Worm (Caenorhabditis elegans): Measurements from ENCODE around the gene Y40A1A.3.
"Not testable (repeated sequence)": the region's sequence is repeated elsewhere in the genome, so short reads cannot be mapped to it uniquely, and the experiment has no call there.

Gene Y40A1A.3

DNA sequence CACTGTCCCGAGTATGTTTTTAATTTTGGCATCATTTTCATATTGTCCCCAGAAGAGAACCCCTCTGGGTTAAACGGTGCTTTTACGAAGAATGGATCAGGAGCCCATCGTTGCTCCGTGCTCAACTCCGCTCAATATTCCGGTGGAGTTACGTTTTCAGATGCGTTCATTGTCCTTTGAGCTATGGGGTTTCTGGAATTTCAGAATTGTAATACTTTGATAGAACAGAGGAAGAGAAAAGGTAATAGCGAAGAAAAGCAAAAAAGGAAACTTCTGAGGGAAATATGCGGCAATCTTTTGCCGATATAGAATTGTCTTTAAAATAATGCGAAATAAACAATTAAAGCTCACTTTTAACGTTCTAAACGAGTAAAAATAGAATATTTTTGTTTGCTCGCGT, at the start of gene Y40A1A.3:
Y40A1A.3 (minus strand) TSS at position 101 of the 400 bp plus-strand sequence.
- no peak for TF ChIP-seq dao-5 (tag; optimal IDR thresholded peaks at IDR 0.05)
- TF ChIP-seq him-1 (tag; optimal IDR thresholded peaks at IDR 0.05), result no peak
- TF ChIP-seq W03F9.2 (tag; optimal IDR thresholded peaks at IDR 0.05), result no peak

DNA sequence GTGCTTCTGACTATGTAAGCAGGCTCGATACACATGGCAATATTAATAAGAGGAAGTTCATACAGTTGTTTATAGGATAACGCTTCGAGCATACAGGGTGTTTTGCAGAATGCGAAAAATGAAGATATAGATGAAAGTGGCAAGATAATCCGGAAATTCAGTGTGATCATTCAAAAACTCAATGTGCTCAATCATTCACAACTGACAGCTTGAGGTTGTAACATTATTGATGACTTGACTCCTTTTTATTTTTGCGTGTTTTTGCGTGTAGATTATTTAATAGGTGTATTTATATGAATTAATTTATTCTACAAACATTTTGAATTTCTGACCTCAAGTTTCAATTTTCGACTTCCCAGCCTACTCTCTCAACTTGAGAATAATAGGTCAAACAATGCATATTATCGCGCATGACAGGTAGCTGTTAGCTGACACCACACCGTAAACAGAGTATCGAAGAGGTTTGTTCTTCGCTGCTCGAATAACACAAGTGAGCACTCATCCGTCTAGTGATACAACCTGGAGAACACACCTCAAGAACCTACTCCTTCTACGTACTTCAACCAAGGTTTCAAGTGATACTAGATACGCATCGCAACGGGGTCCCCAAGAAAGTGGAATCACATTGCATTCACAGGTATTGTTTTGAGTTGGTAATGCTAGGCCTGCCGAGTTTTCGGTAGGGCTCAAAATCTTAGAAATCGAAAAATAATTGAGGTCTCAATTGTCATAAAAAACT, 49.5 kb upstream of the Y40A1A.3 start:
- TF ChIP-seq dao-5 (tag; optimal IDR thresholded peaks at IDR 0.05) (no peak), him-1 (tag; optimal IDR thresholded peaks at IDR 0.05) (no peak), W03F9.2 (tag; optimal IDR thresholded peaks at IDR 0.05) (no peak)

DNA sequence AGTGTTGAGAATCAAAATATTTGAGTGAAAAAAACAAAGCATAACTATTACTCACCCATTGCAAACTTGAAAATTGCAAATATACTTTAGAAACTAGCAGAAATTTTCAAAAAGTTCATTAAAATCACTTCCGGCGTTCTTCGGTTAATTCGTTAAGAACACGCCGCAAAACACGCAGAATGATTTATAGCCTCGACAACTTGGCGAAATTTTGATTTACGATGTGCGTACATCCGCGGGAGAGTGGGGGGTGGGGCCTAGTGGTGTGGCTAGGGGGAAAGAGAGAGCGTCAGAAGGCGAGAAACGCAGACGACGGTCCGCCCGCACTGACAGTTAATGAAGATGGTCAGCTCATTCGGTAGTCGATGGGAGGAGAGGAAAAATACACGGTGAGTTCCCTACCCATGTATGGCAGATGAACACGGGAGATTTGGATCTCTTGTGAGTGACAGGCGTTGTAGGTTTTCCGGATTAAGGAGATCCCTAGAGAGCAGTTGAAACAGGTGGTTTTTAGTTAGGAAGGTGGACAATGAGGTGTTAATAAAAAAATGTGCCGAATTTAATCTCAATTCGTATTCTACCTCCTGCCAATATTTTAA, 48.4 kb upstream of the Y40A1A.3 start, which contains the start of gene igcm-4:
igcm-4 (minus strand) TSS at position 237 of the 599 bp plus-strand sequence.
- TF ChIP-seq W03F9.2 (tag; optimal IDR thresholded peaks at IDR 0.05) (no peak), him-1 (tag; optimal IDR thresholded peaks at IDR 0.05) (no peak), dao-5 (tag; optimal IDR thresholded peaks at IDR 0.05) (no peak)

DNA sequence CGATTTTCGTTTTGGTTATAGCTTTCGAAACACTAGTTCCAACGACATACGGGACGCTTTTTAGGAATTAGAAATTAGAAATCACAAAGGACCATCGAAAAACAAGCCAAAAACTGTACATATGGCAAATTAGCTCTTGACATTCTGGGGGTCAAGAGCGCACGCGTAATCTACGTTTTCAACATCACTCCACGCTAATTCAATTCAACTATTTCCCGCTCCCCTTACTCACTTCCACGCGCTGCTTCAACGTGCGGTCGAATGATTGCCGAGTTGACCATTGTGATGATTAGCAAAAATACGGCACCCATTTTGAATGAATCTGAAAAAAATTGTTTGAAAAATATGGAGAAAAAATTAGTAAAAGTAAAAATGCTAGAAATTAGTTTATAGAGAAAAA, 47.8 kb upstream of the Y40A1A.3 start:
- TF ChIP-seq W03F9.2 (tag; optimal IDR thresholded peaks at IDR 0.05), result no peak
- TF ChIP-seq him-1 (tag; optimal IDR thresholded peaks at IDR 0.05), result no peak
- no peak for TF ChIP-seq dao-5 (tag; optimal IDR thresholded peaks at IDR 0.05)

DNA sequence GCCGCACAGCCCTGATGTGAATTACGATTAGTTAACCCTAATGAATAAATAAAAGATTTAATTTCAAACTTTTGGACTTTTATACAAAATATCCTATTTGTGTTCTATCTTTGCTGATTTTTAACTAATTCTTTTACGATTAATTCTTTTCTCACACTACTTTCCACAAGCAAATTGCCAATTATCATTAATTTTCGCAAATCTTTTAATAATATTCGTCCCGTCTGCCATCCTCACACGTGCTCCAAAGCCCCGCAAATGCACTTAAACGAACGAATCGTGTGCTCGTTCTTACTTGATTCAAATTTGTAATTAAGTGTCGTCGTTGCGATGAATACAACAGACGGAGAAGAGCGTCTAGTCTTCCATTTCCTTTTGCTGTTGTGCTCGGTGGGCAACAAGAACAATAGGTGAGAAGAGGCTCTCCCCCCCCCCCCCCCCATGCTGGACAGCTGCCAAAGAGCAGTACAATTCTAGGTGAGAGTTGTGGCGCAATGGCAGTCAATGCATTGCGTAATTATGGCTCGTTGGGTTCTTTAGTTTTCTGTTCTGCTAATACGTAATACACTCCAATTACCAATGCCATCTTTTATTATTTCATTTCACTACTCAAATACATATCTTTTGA, 46.8 kb upstream of the Y40A1A.3 start:
- no peak for TF ChIP-seq him-1 (tag; optimal IDR thresholded peaks at IDR 0.05)

DNA sequence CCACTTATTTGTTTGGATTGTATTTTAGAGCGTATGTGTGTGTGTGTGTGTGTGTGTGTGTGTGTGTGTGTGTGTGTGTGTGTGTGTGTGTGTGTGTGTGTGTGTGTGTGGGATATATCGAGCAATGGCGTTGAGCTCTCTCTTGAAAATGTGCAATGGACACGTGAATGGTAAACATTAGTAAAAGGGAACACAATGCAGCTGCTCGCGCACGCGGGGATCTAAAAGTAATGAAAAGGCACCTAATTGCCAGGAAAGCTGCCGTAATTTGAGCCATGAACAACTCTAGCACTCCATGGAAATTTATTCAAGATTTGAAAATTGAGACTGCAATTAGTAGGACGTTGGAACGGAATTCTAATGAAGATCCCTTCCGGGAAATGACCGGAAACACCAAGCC, 45.4 kb upstream of the Y40A1A.3 start:
- no peak for TF ChIP-seq W03F9.2 (tag; optimal IDR thresholded peaks at IDR 0.05)
- TF ChIP-seq dao-5 (tag; optimal IDR thresholded peaks at IDR 0.05), result no peak
- no peak for TF ChIP-seq him-1 (tag; optimal IDR thresholded peaks at IDR 0.05)

DNA sequence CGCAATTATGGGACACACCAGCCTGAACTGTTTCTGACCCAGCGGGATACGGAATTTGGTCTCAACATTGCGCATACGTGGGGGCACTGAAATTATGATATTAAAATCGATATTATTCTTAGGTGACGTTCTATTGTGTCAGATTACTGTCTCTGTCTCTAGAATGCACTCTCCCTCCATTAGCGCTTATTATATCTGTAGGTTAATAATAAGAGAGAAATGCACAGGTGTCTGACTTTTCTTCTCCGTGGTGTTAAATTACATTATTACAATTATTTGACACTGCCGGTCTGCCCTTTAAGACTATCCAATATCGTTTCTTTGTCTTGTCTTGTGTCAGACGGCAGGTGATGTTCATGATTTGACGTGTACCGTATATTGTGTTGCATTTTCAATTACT, 44.8 kb upstream of the Y40A1A.3 start:
- TF ChIP-seq him-1 (tag; optimal IDR thresholded peaks at IDR 0.05) (no peak), W03F9.2 (tag; optimal IDR thresholded peaks at IDR 0.05) (no peak), dao-5 (tag; optimal IDR thresholded peaks at IDR 0.05) (no peak)

DNA sequence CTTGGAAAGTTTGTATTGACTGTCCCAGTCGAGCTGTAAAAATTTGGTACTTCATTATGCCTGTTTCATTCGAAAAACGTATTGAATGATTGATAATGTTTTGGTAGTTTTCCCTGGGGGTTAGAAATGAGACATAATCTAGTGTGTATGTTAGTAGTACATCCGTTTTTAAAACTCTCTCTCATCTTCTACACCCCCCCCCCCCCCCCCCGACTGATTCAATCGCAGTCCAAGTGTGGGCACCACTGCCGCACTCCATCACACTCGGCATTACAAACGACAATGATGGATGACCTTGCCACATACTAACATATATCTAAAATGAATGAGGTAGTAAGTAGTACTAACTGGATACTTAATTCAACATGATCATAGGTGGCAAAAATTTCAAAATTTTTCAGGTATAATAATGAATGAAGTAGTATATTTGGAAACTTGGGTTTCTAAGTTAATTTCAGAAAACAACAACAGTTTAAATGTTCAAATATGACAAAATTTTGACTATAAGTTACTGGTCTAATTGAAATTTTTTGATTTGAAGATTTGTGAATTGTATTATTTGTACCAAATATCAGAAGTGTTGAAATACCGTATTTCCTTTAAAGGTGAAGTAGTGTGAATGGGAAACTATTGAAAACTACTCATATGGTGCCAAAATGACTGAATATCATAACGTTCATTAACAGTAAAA, 43.8 kb upstream of the Y40A1A.3 start:
- TF ChIP-seq W03F9.2 (tag; optimal IDR thresholded peaks at IDR 0.05) (no peak), dao-5 (tag; optimal IDR thresholded peaks at IDR 0.05) (no peak), him-1 (tag; optimal IDR thresholded peaks at IDR 0.05) (no peak)

DNA sequence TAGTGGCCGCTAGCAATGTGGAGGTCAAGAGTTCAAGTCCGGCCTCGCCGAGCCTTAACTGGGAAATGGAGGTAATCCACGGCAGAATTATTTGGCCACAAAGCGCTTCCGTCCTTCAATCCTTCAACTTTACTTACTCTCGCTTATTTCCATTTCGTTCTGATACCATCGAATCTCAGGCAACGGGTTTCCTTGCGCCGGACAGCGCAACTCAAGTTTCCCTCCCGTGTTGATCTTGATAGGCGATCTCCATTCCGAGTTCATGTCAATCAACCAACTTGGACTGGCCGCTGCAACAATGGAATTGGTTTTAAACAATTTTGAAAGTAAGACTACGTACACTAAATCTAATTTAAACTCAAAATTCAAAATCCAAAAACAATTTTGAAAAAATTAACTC, 43.0 kb upstream of the Y40A1A.3 start:
- no peak for TF ChIP-seq dao-5 (tag; optimal IDR thresholded peaks at IDR 0.05)
- no peak for TF ChIP-seq him-1 (tag; optimal IDR thresholded peaks at IDR 0.05)
- TF ChIP-seq W03F9.2 (tag; optimal IDR thresholded peaks at IDR 0.05), result no peak

DNA sequence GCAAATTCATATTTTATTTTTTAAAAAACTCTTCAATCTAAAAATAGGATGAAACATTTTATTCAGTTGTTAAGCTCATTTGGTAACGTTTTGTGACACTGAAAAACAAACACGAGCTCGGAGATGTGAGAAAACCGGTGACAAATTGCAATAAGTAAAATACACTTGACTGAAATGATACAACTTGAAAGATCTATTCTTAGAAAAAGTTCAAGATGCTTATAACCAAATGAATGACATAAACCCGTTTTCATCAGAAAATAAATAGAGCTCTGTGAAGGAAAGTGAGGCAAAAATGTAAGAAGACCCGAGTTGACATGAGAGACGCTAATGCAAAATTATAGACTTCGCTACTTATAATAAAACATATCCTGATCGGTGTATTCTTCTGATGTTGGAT, 41.5 kb upstream of the Y40A1A.3 start, which contains the start of gene smex-2:
smex-2 (minus strand) TSS at position 101 of the 400 bp plus-strand sequence.
- TF ChIP-seq him-1 (tag; optimal IDR thresholded peaks at IDR 0.05), result no peak
- TF ChIP-seq W03F9.2 (tag; optimal IDR thresholded peaks at IDR 0.05), result no peak
- no peak for TF ChIP-seq dao-5 (tag; optimal IDR thresholded peaks at IDR 0.05)

DNA sequence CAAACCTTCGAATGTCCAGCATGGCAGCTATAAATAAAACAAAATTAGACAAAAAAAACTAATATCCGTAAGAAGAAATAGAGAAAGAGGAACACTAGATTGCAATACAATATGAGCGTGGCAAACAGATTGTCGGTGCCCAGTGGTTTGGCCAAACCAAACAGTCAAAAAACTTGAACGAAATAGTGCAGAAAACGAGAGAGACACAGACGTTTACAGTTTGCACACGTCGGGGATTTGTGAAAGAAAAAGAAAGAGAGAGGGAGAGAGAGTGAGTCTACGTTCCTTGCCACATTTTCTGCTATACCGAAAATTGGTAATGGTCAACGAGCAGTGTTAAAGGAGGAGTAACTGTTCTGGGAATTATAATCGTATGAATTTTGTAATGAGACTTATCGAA, 37.3 kb upstream of the Y40A1A.3 start, which contains the start of gene ergi-1:
ergi-1 (minus strand) TSS at position 101 of the 400 bp plus-strand sequence.
- no peak for TF ChIP-seq him-1 (tag; optimal IDR thresholded peaks at IDR 0.05)
- no peak for TF ChIP-seq W03F9.2 (tag; optimal IDR thresholded peaks at IDR 0.05)
- no peak for TF ChIP-seq dao-5 (tag; optimal IDR thresholded peaks at IDR 0.05)

DNA sequence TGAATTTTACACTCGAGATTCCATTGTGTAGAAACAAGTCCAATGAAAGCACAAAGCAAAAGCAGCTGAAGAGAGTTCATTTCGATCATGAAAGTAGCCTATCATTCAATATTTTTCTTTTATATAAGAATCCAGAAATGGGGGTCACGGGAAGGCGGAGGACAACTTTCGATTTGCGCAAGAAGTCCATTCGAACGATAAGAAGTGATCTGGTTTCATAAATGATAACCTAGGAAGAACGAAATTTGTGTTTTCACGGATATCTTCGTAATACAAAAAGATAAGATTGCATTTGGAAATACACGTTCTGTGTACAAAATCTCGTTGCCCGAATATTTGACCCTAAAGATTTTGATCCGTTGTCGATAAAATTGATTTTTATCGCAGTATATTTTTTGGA, 33.6 kb upstream of the Y40A1A.3 start, which contains the start of gene Y102A11A.5:
Y102A11A.5 (minus strand) TSS at position 175 of the 400 bp plus-strand sequence.
- no peak for TF ChIP-seq him-1 (tag; optimal IDR thresholded peaks at IDR 0.05)
- TF ChIP-seq dao-5 (tag; optimal IDR thresholded peaks at IDR 0.05), result no peak

DNA sequence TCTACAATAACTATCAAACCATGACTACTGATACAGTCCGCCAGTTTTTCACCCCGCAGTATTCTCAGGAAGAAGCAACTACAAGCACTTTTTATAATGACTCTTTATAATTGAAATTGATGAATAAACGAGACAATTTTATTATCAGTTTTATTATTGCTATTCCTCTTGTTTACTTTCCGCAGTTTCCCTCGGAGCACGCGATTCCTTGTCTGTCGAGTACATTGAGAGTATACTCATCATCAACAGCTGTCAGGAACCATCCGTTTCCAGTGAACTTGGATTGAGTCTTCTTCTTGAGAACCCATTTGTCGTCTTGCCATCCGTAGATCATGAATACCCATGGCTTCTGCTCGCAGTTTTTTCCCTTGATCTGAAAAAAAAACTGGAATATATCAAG, 33.0 kb upstream of the Y40A1A.3 start:
- TF ChIP-seq him-1 (tag; optimal IDR thresholded peaks at IDR 0.05), result no peak

DNA sequence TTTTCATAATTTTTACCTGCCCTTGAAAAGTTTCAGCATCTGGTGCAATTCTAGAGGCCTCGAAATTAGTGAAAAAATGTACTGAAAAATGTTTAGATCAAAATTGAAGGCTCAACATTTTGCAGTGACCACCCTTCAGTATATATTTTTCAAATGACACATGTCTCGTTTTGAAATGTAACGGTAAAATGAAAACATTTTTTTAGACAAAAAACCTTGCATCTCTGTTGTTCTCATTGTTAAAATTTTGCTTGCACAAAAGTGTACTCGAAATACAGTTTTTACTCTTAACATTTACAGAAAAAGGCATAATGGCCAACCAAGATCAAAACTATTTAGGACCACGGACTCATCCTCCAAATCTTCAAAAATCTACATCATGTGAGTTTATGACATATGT, 28.5 kb upstream of the Y40A1A.3 start, which contains the start of gene Y102A11A.2:
Y102A11A.2 (plus strand) TSS at position 301 of the 400 bp plus-strand sequence.
- not testable (repeated sequence) for TF ChIP-seq dao-5, him-1, W03F9.2 (tag; optimal IDR thresholded peaks at IDR 0.05)

Data from whole organism, L4/young adult.